Worm (Caenorhabditis elegans) whole organism, young adult: ENCODE data around the gene T15H9.5.

Experiments used
- B0035.1 ChIP-seq: sonication (generic microtip); optimal IDR thresholded peaks from 2 replicates; lab custom pipeline; 2016; ENCODE audit warnings: missing genetic modification characterization, mild to moderate bottlenecking, missing compliant biosample characterization, missing genotype, missing genetic modification reagents
- B0261.1 ChIP-seq: sonication (generic microtip); optimal IDR thresholded peaks from 2 replicates; lab custom pipeline; 2016; ENCODE audit warnings: mild to moderate bottlenecking, missing genetic modification characterization, moderate library complexity, missing compliant biosample characterization
- B0336.3 ChIP-seq: fragments of 200-800 bp; sonication (Bioruptor generic); IDR thresholded peaks from 2 replicates; pipeline ENCODE4 v1.3.6; 2022; ENCODE audit warnings: missing genetic modification characterization, missing compliant biosample characterization
- C17E4.6 ChIP-seq: fragments of 200-800 bp; sonication (Bioruptor generic); IDR thresholded peaks from 2 replicates; pipeline ENCODE4 v1.3.6; 2022; ENCODE audit warnings: missing genetic modification reagents, missing genetic modification characterization, missing compliant biosample characterization
- F33H1.4 ChIP-seq: fragments of 200-800 bp; sonication (Bioruptor generic); IDR thresholded peaks from 2 replicates; pipeline ENCODE4 v1.3.6; 2022; ENCODE audit warnings: missing genetic modification reagents, missing genetic modification characterization, missing compliant biosample characterization
- F49E8.2 ChIP-seq: sonication (generic microtip); optimal IDR thresholded peaks from 3 replicates; lab custom pipeline; 2017; ENCODE audit warnings: missing genetic modification characterization, mild to moderate bottlenecking, missing compliant biosample characterization, antibody characterized with exemption, moderate library complexity; ENCODE audit not compliant: insufficient read depth
- F52B5.7 ChIP-seq: sonication (generic microtip); optimal IDR thresholded peaks from 2 replicates; lab custom pipeline; 2016; ENCODE audit warnings: mild to moderate bottlenecking, missing genetic modification characterization, missing compliant biosample characterization
- T07F8.4 ChIP-seq: sonication (generic microtip); optimal IDR thresholded peaks from 2 replicates; lab custom pipeline; 2016; ENCODE audit warnings: mild to moderate bottlenecking, missing genetic modification characterization, moderate library complexity, missing compliant biosample characterization
- T26A5.8 ChIP-seq: sonication (generic microtip); optimal IDR thresholded peaks from 2 replicates; lab custom pipeline; 2016; ENCODE audit warnings: missing genetic modification characterization, missing compliant biosample characterization
- Y79H2A.3 ChIP-seq: fragments of 200-800 bp; sonication (Bioruptor generic); conservative IDR thresholded peaks from 2 replicates; pipeline ENCODE4 v1.3.6; 2022; ENCODE audit warnings: missing genetic modification reagents, missing genetic modification characterization, missing compliant biosample characterization
- Y95B8A.8 ChIP-seq: fragments of 200-800 bp; sonication (Bioruptor generic); IDR thresholded peaks from 2 replicates; pipeline ENCODE4 v1.3.6; 2022; ENCODE audit warnings: missing genetic modification reagents, missing genetic modification characterization, missing compliant biosample characterization
- ama-1 ChIP-seq, 3 experiments: fragments of 150-350 bp in 1 of 3; sonication (generic microtip) in 2 of 3; optimal IDR thresholded peaks; 2 replicates each; lab custom pipeline; 2014 to 2018; ENCODE audit warnings: missing biosample characterization in 2 of 3, missing genetic modification characterization in 2 of 3, missing genetic modification reagents in 2 of 3
- aptf-3 ChIP-seq: fragments of 200-800 bp; sonication (Bioruptor generic); IDR thresholded peaks from 2 replicates; pipeline ENCODE4 v1.3.6; 2022; ENCODE audit warnings: missing genetic modification characterization, missing compliant biosample characterization
- atf-7 ChIP-seq: sonication (generic microtip); optimal IDR thresholded peaks from 2 replicates; lab custom pipeline; 2017; ENCODE audit warnings: mild to moderate bottlenecking, missing genetic modification characterization, missing compliant biosample characterization
- ccch-3 ChIP-seq: fragments of 200-800 bp; sonication (Bioruptor generic); optimal IDR thresholded peaks from 2 replicates; lab custom pipeline; 2018; ENCODE audit warnings: mild to moderate bottlenecking, missing genetic modification characterization, missing compliant biosample characterization
- cebp-2 ChIP-seq: fragments of 200-800 bp; sonication (Bioruptor generic); IDR thresholded peaks from 2 replicates; pipeline ENCODE4 v1.3.6; 2022; ENCODE audit warnings: missing genetic modification characterization, missing compliant biosample characterization
- ceh-100 ChIP-seq: fragments of 200-800 bp; sonication (Bioruptor generic); IDR thresholded peaks from 2 replicates; pipeline ENCODE4 v1.3.6; 2022; ENCODE audit warnings: missing genetic modification reagents, missing genetic modification characterization, missing compliant biosample characterization
- ceh-79 ChIP-seq: sonication (generic microtip); optimal IDR thresholded peaks from 2 replicates; lab custom pipeline; 2017; ENCODE audit warnings: mild to moderate bottlenecking, missing genetic modification characterization, missing compliant biosample characterization
- dox-1 ChIP-seq: fragments of 200-800 bp; sonication (Bioruptor generic); IDR thresholded peaks from 2 replicates; pipeline ENCODE4 v1.3.6; 2022; ENCODE audit warnings: missing genetic modification reagents, missing genetic modification characterization, missing compliant biosample characterization
- egl-18 ChIP-seq: fragments of 200-800 bp; sonication (Bioruptor generic); IDR thresholded peaks from 2 replicates; pipeline ENCODE4 v1.3.6; 2022; ENCODE audit warnings: missing genetic modification reagents, missing genetic modification characterization, missing compliant biosample characterization
- egl-44 ChIP-seq: fragments of 200-800 bp; sonication (Bioruptor generic); IDR thresholded peaks from 2 replicates; pipeline ENCODE4 v1.3.6; 2022; ENCODE audit warnings: missing genetic modification reagents, missing genetic modification characterization, missing compliant biosample characterization
- ets-4 ChIP-seq: fragments of 200-800 bp; sonication (Bioruptor generic); optimal IDR thresholded peaks from 2 replicates; lab custom pipeline; 2018; ENCODE audit warnings: mild to moderate bottlenecking, missing genetic modification characterization, missing compliant biosample characterization
- hlh-12 ChIP-seq: sonication (generic microtip); optimal IDR thresholded peaks from 2 replicates; lab custom pipeline; 2016; ENCODE audit warnings: missing genetic modification characterization, missing compliant biosample characterization
- hlh-26 ChIP-seq: fragments of 200-800 bp; sonication (Bioruptor generic); conservative IDR thresholded peaks from 2 replicates; pipeline ENCODE4 v1.3.6; 2022; ENCODE audit warnings: missing genetic modification reagents, missing genetic modification characterization, missing compliant biosample characterization
- hmg-1.2 ChIP-seq: fragments of 200-800 bp; sonication (Bioruptor generic); IDR thresholded peaks from 2 replicates; pipeline ENCODE4 v1.3.6; 2022; ENCODE audit warnings: missing genetic modification reagents, missing genetic modification characterization, missing compliant biosample characterization
- hrde-1 ChIP-seq: sonication (generic microtip); optimal IDR thresholded peaks from 2 replicates; lab custom pipeline; 2016; ENCODE audit warnings: missing genetic modification characterization, mild to moderate bottlenecking, missing compliant biosample characterization, moderate library complexity, missing genotype, missing genetic modification reagents, borderline replicate concordance
- let-607 ChIP-seq, 2 experiments: fragments of 200-800 bp in 1 of 2; sonication (Bioruptor generic) in 1 of 2; sonication (generic microtip) in 1 of 2; optimal IDR thresholded peaks; 2 replicates each; lab custom pipeline; 2016 to 2018; ENCODE audit warnings: mild to moderate bottlenecking in 2 of 2, missing compliant biosample characterization in 2 of 2, missing genetic modification characterization in 2 of 2, moderate library complexity in 2 of 2, missing genotype in 1 of 2
- lin-54 ChIP-seq: fragments of 200-800 bp; sonication (Bioruptor generic); optimal IDR thresholded peaks from 2 replicates; lab custom pipeline; 2018; ENCODE audit warnings: mild to moderate bottlenecking, missing genetic modification characterization, missing compliant biosample characterization
- lir-1 ChIP-seq: fragments of 200-800 bp; sonication (Bioruptor generic); conservative IDR thresholded peaks from 2 replicates; pipeline ENCODE4 v1.3.6; 2022; ENCODE audit warnings: missing genetic modification reagents, missing genetic modification characterization, missing compliant biosample characterization
- lsl-1 ChIP-seq: fragments of 200-800 bp; sonication (Bioruptor generic); optimal IDR thresholded peaks from 2 replicates; lab custom pipeline; 2018; ENCODE audit warnings: mild to moderate bottlenecking, missing genetic modification characterization, moderate library complexity, missing compliant biosample characterization
- lsy-27 ChIP-seq: sonication (generic microtip); optimal IDR thresholded peaks from 2 replicates; lab custom pipeline; 2017; ENCODE audit warnings: missing genetic modification characterization, mild to moderate bottlenecking, missing compliant biosample characterization, antibody characterized with exemption, missing genotype, borderline replicate concordance; ENCODE audit not compliant: insufficient read depth
- madf-6 ChIP-seq: fragments of 200-800 bp; sonication (Bioruptor generic); IDR thresholded peaks from 2 replicates; pipeline ENCODE4 v1.3.6; 2022; ENCODE audit warnings: missing genetic modification reagents, missing genetic modification characterization, missing compliant biosample characterization
- madf-8 ChIP-seq: fragments of 200-800 bp; sonication (Bioruptor generic); conservative IDR thresholded peaks from 2 replicates; pipeline ENCODE4 v1.3.6; 2022; ENCODE audit warnings: missing genetic modification reagents, missing genetic modification characterization, missing compliant biosample characterization
- nfya-1 ChIP-seq: sonication (generic microtip); optimal IDR thresholded peaks from 2 replicates; lab custom pipeline; 2017; ENCODE audit warnings: antibody characterized with exemption, missing compliant biosample characterization, missing genetic modification characterization, borderline replicate concordance; ENCODE audit not compliant: insufficient read depth
- pbrm-1 ChIP-seq: fragments of 200-800 bp; sonication (Bioruptor generic); IDR thresholded peaks from 2 replicates; pipeline ENCODE4 v1.3.6; 2022; ENCODE audit warnings: missing genetic modification reagents, missing genetic modification characterization, missing compliant biosample characterization
- repo-1 ChIP-seq: sonication (generic microtip); optimal IDR thresholded peaks from 2 replicates; lab custom pipeline; 2017; ENCODE audit warnings: mild to moderate bottlenecking, missing genetic modification characterization, missing compliant biosample characterization
- sdz-38 ChIP-seq: sonication (generic microtip); optimal IDR thresholded peaks from 2 replicates; lab custom pipeline; 2016; ENCODE audit warnings: missing genotype, missing genetic modification characterization, missing compliant biosample characterization
- snpc-1.3 ChIP-seq: sonication (generic microtip); optimal IDR thresholded peaks from 2 replicates; lab custom pipeline; 2017; ENCODE audit warnings: missing genetic modification characterization, mild to moderate bottlenecking, missing compliant biosample characterization, antibody characterized with exemption, moderate library complexity, missing genotype, missing genetic modification reagents; ENCODE audit not compliant: insufficient read depth
- snpc-3.4 ChIP-seq: sonication (generic microtip); optimal IDR thresholded peaks from 2 replicates; lab custom pipeline; 2017; ENCODE audit warnings: missing genetic modification characterization, mild to moderate bottlenecking, missing compliant biosample characterization, antibody characterized with exemption, moderate library complexity, missing genotype, missing genetic modification reagents
- snpc-4 ChIP-seq, 5 experiments: fragments of 150-350 bp in 1 of 5; sonication (generic microtip) in 4 of 5; optimal IDR thresholded peaks; 2 replicates each; lab custom pipeline; 2014 to 2018; ENCODE audit warnings: missing genetic modification characterization in 5 of 5, missing biosample characterization in 3 of 5, antibody characterized with exemption in 2 of 5, mild to moderate bottlenecking in 2 of 5, missing compliant biosample characterization in 2 of 5, missing genotype in 2 of 5, moderate library complexity in 2 of 5, missing genetic modification reagents in 1 of 5
- sptf-2 ChIP-seq: fragments of 200-800 bp; sonication (Bioruptor generic); optimal IDR thresholded peaks from 2 replicates; lab custom pipeline; 2018; ENCODE audit warnings: mild to moderate bottlenecking, missing genetic modification characterization, missing compliant biosample characterization
- zim-3 ChIP-seq: sonication (generic microtip); optimal IDR thresholded peaks from 2 replicates; lab custom pipeline; 2017; ENCODE audit warnings: mild to moderate bottlenecking, missing genetic modification characterization, moderate library complexity, missing compliant biosample characterization
- ztf-28 ChIP-seq: fragments of 200-800 bp; sonication (Bioruptor generic); IDR thresholded peaks from 2 replicates; pipeline ENCODE4 v1.3.6; 2022; ENCODE audit warnings: missing genetic modification reagents, missing genetic modification characterization, missing compliant biosample characterization

Gene T15H9.5

DNA sequence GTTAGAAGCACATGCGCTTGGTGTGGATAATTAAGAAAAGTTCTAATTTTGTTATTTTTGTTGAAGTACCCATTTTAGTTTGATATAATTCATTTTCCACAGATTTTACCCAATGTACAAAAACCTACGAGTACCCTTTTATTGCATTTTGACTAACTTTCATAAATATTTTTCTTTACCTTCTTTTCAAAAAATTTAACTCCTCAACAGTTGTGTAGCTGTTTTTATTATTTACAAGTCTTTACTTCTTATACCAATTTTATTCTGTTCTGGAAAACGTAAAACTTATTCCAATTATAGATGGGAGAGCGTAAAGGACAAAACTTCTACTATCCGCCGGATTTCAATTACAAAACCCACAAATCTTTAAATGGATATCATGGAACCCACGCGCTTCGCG is 37.9 kb upstream of the T15H9.5 start, which contains the start of gene ZK1307.9:
ZK1307.9 (plus strand) TSS at position 301 of the 400 bp plus-strand sequence.
- TF ChIP-seq hmg-1.2 (GFP tag; lab: Robert Waterston, UW) (0 out of 2 replicates have a peak, but pooled peaks have one; percentile 18), lsy-27 (no peak), Y95B8A.8 (no peak), madf-6 (GFP tag; lab: Robert Waterston, UW) (peak; percentile 39; the same call in 1 of the 2 replicates), ama-1 (optimal IDR thresholded peaks at IDR 0.05; lab: Kevin White, UChicago) (peak; percentile 21), ama-1 (GFP tag; optimal IDR thresholded peaks at IDR 0.05; lab: Kevin White, UChicago) (no peak)

DNA sequence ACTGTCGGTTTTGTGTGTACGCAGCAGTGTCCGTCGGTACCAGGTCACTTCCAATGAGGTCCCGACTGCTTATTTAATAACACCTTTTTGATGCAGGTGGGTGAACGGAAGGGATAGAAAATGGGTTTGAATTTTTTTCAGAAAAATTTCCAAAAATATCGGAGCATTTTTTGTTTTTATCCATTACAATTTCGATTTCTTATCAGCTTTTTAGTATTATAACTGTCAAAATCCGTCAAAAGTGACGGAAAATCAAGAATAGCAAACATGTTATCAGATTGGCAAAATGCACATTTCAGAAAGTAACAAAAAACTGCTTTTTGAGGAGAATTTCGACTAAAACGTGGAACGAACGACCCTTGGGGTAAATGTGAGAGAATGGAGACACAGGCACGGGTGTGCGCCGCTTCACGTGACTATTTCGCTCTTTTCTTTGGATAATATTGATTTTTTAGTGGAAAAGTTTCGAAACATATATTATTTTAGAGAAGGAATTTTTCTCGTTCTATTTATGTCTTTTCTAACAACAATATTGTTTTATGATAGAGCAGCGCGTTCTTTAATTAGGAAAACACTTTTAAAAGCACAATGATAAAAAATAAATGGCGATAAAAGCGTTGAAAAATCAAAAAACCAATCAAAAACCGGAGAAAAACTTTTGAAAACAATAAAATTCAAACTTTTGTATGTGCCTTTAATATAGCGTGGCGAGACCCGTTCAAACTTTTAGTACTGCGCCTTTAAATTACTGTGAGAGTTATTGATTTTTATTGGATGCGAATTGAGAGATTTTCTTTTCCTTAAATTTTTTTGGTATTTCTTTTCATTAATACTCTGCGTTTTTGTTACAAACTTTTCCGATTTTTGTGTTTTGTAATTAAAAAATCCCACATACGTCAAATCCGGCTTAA is 35.9 kb upstream of the T15H9.5 start, which contains the start of gene sqv-8:
sqv-8 (plus strand) TSS at position 51 of the 911 bp plus-strand sequence.
- TF ChIP-seq aptf-3 (GFP tag; lab: Robert Waterston, UW) (no peak), ccch-3 (no peak), zim-3 (tag; lab: Kevin White, UChicago) (no peak), cebp-2 (GFP tag; lab: Robert Waterston, UW) (no peak), dox-1 (GFP tag; lab: Robert Waterston, UW) (0 out of 2 replicates have a peak, but pooled peaks have one; percentile 17), lir-1 (GFP tag; lab: Robert Waterston, UW) (no peak), hrde-1 (no peak), hlh-26 (GFP tag; lab: Robert Waterston, UW) (no peak), lsl-1 (GFP tag; lab: Kevin White, UChicago) (peak; percentile 96), ceh-79 (no peak), nfya-1 (tag; lab: Kevin White, UChicago) (no peak), F49E8.2 (tag; lab: Kevin White, UChicago) (peak; percentile 11), egl-18 (GFP tag; lab: Robert Waterston, UW) (no peak), let-607 (tag; optimal IDR thresholded peaks at IDR 0.05; lab: Kevin White, UChicago) (peak; percentile 37 to 43), snpc-4 (GFP tag; optimal IDR thresholded peaks at IDR 0.05; lab: Kevin White, UChicago) (no peak), snpc-4 (tag; optimal IDR thresholded peaks at IDR 0.05; lab: Kevin White, UChicago) (no peak), madf-8 (GFP tag; lab: Robert Waterston, UW) (peak; percentile 76), sptf-2 (GFP tag; lab: Kevin White, UChicago) (no peak), F52B5.7 (no peak), F33H1.4 (GFP tag; lab: Robert Waterston, UW) (peak; percentile 94), sdz-38 (tag; lab: Kevin White, UChicago) (no peak), egl-44 (GFP tag; lab: Robert Waterston, UW) (no peak), T07F8.4 (tag; lab: Kevin White, UChicago) (no peak), snpc-3.4 (tag; lab: Kevin White, UChicago) (no peak), B0336.3 (no peak), lin-54 (GFP tag; lab: Kevin White, UChicago) (peak; percentile 80), pbrm-1 (GFP tag; lab: Robert Waterston, UW) (no peak), ceh-100 (GFP tag; lab: Robert Waterston, UW) (no peak), B0261.1 (no peak), B0035.1 (tag; lab: Kevin White, UChicago) (no peak), T26A5.8 (tag; lab: Kevin White, UChicago) (no peak), C17E4.6 (GFP tag; lab: Robert Waterston, UW) (no peak), ztf-28 (GFP tag; lab: Robert Waterston, UW) (no peak), atf-7 (tag; lab: Kevin White, UChicago) (no peak), Y79H2A.3 (GFP tag; lab: Robert Waterston, UW) (no peak), hlh-12 (tag; lab: Kevin White, UChicago) (no peak), repo-1 (tag; lab: Kevin White, UChicago) (no peak), ets-4 (GFP tag; lab: Kevin White, UChicago) (no peak), snpc-1.3 (tag; lab: Kevin White, UChicago) (peak; percentile 70)
